Worm (Caenorhabditis elegans): Measurements from ENCODE around the gene otpl-5.
"Not testable (repeated sequence)": the region's sequence is repeated elsewhere in the genome, so short reads cannot be mapped to it uniquely, and the experiment has no call there.

otpl-5 gene

DNA sequence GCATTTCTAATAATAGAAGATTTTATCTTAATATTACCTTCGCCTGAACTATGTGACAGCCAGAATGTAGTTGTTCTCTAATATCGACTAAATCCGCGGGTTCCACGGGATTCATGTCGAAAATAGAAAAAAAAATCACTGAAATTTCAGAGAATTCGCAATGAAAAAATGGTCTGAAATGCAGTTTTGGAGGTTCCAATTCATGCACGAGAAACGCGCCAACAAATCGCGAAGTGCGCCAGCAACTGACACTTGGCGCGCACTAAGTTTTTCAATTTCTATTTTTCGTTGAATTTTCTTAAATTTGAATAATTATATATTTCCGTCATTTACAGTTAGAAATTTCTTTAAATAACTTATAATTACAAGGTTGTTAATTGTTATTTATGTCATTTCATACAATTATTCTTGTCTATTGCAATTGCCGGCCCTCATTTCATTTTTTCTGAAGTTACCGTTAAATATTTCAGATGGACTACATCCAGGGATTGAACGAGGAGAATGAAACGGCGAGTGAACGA, 40.6 kb downstream of the otpl-5 start, which contains the start of the genes F25G6.9 and symk-1:
F25G6.9 (minus strand) TSS at position 160 of the 521 bp plus-strand sequence.
symk-1 (plus strand) TSS at position 471 of the 521 bp plus-strand sequence.
- TF ChIP-seq him-1 (tag; optimal IDR thresholded peaks at IDR 0.05): no peak
- peak; percentile 70 for TF ChIP-seq W03F9.2 (tag; optimal IDR thresholded peaks at IDR 0.05)

- not testable (repeated sequence) for TF ChIP-seq dao-5, him-1, W03F9.2 (tag; optimal IDR thresholded peaks at IDR 0.05)
These were observed 45.4 kb downstream of the otpl-5 start, which contains the start of gene F25G6.1 for ce11 chrV:8574762-8575161. Gene F25G6.1 (plus strand): TSS chrV:8575062.

DNA sequence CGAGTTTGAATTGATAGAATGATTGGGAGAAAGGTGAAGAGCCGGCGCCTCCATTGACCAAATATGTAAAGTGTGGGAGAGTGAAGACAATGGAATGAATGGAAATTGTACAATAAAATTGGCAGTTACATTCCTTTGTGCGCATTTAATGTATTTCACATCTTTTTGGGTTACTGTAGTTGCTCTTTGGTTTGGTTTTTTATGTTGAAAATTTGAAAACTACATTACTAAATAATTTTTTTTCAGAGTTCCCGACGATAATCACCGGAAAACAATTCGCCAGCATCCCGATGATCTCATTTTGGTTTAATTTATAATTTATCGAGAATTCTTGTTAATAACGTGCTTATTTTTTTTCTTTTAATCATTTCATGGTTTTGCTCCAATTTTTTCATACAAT, 51.6 kb downstream of the otpl-5 start, which contains the start of gene C10B5.1:
C10B5.1 (plus strand) TSS at position 301 of the 400 bp plus-strand sequence.
- TF ChIP-seq dao-5 (tag; optimal IDR thresholded peaks at IDR 0.05): no peak
- no peak for TF ChIP-seq him-1 (tag; optimal IDR thresholded peaks at IDR 0.05)

Data from whole organism, L4/young adult.